Worm (Caenorhabditis elegans): ENCODE data around the gene mrpl-50.

- no peak for TF ChIP-seq snpc-4 (GFP tag; optimal IDR thresholded peaks at IDR 0.05)
- no peak for TF ChIP-seq snpc-4 (tag; optimal IDR thresholded peaks at IDR 0.05)
- TF ChIP-seq unc-62 (GFP tag; optimal IDR thresholded peaks at IDR 0.05): no peak
These were observed 38.6 kb upstream of the mrpl-50 start for ce11 chrII:8891042-8891441.

All from whole organism, young adult.